Fruit fly (Drosophila melanogaster): ENCODE measurements around the gene Hmgcr.

Hmgcr gene

DNA sequence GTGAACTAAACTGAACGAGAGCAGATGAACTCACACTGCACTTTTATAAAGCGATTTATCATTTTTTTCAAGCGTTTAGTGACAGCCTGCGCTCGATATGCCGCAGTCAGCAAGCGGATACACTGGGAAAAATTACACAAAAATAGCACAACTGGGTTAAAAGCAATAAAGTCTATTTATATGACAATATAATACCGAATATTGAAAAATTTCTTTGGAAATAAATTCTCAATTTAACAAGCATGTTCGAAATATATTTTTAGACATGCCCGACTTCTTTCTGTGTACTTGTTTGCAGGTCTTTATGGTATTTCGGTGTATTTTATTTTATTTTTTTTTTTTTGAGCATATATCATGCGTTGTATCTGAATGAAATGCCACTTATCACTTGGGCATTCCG is 19.2 kb upstream of the Hmgcr start (continued):
- TF ChIP-seq CG12155 (GFP tag; optimal IDR thresholded peaks at IDR 0.05) (peak; percentile 50), CG10462 (GFP tag; optimal IDR thresholded peaks at IDR 0.05) (peak; percentile 50), Atf-2 (GFP tag; optimal IDR thresholded peaks at IDR 0.05) (peak; percentile 50), B-H1 (GFP tag; IDR thresholded peaks at IDR 0.05) (no peak; the same call in 2 of the 3 replicates), Lpt (GFP tag; optimal IDR thresholded peaks at IDR 0.05) (no peak), Max (GFP tag; optimal IDR thresholded peaks at IDR 0.05) (peak; percentile 62), run (tag; optimal IDR thresholded peaks at IDR 0.05) (peak; percentile 1), Rfx (GFP tag; IDR thresholded peaks at IDR 0.05) (peak; percentile 33; the same call in 1 of the 2 replicates), HHEX (GFP tag; optimal IDR thresholded peaks at IDR 0.05) (peak; percentile 43), NFAT (GFP tag; IDR thresholded peaks at IDR 0.05) (no peak), CG7839 (tag; optimal IDR thresholded peaks at IDR 0.05) (peak; percentile 63), gt (GFP tag; IDR thresholded peaks at IDR 0.05) (0 out of 2 replicates have a peak, but pooled peaks have one; percentile 21), kah (GFP tag; optimal IDR thresholded peaks at IDR 0.05) (peak; percentile 38), chif (GFP tag; optimal IDR thresholded peaks at IDR 0.05) (peak; percentile 75 to 80), NC2β (GFP tag; optimal IDR thresholded peaks at IDR 0.05) (peak; percentile 56), pros (GFP tag; optimal IDR thresholded peaks at IDR 0.05) (no peak), CG11504 (tag; optimal IDR thresholded peaks at IDR 0.05) (peak; percentile 65), dmrt11E (tag; optimal IDR thresholded peaks at IDR 0.05) (peak; percentile 80), toy (GFP tag; IDR thresholded peaks at IDR 0.05) (no peak), klu (GFP tag; IDR thresholded peaks at IDR 0.05) (peak; percentile 37; the same call in 1 of the 2 replicates), CG3163 (GFP tag; optimal IDR thresholded peaks at IDR 0.05) (no peak), lmd (GFP tag; IDR thresholded peaks at IDR 0.05) (0 out of 2 replicates have a peak, but pooled peaks have one; percentile 13), Hmr (GFP tag; optimal IDR thresholded peaks at IDR 0.05) (peak; percentile 1), Poxn (GFP tag; IDR thresholded peaks at IDR 0.05) (no peak), sr (GFP tag; IDR thresholded peaks at IDR 0.05) (no peak), chm (GFP tag; IDR thresholded peaks at IDR 0.05) (peak; percentile 58; the same call in 1 of the 2 replicates), CG17568 (GFP tag; optimal IDR thresholded peaks at IDR 0.05) (peak; percentile 42), CG11093 (GFP tag; IDR thresholded peaks at IDR 0.05) (no peak), Adf1 (GFP tag; IDR thresholded peaks at IDR 0.05) (no peak), tx (GFP tag; optimal IDR thresholded peaks at IDR 0.05) (no peak), CG14441 (GFP tag; IDR thresholded peaks at IDR 0.05) (peak; percentile 72), gfzf (GFP tag; optimal IDR thresholded peaks at IDR 0.05) (no peak), CG6765 (GFP tag; optimal IDR thresholded peaks at IDR 0.05) (no peak), vnd (GFP tag; IDR thresholded peaks at IDR 0.05; ENCODE audit: partially characterized antibody) (no peak), maf-S (GFP tag; optimal IDR thresholded peaks at IDR 0.05) (peak; percentile 45), CG9876 (GFP tag; optimal IDR thresholded peaks at IDR 0.05) (no peak), CG8944 (GFP tag; optimal IDR thresholded peaks at IDR 0.05) (peak; percentile 47), otp (GFP tag; IDR thresholded peaks at IDR 0.05) (peak; percentile 70; the same call in 2 of the 3 replicates), CG10543 (GFP tag; optimal IDR thresholded peaks at IDR 0.05) (no peak), CG10654 (GFP tag; optimal IDR thresholded peaks at IDR 0.05) (peak; percentile 56), CG15073 (GFP tag; optimal IDR thresholded peaks at IDR 0.05) (no peak), tll (GFP tag; optimal IDR thresholded peaks at IDR 0.05) (no peak), gcm2 (GFP tag; optimal IDR thresholded peaks at IDR 0.05) (peak; percentile 16), D19B (GFP tag; optimal IDR thresholded peaks at IDR 0.05) (no peak), Taf1 (GFP tag; IDR thresholded peaks at IDR 0.05) (no peak), inv (GFP tag; IDR thresholded peaks at IDR 0.05; ENCODE audit: partially characterized antibody) (no peak), lilli (GFP tag; optimal IDR thresholded peaks at IDR 0.05) (peak; percentile 49), CG9437 (GFP tag; optimal IDR thresholded peaks at IDR 0.05) (peak; percentile 22), CG2875 (GFP tag; optimal IDR thresholded peaks at IDR 0.05) (peak; percentile 55), CG17328 (GFP tag; IDR thresholded peaks at IDR 0.05) (peak; percentile 70), Sry-δ (GFP tag; optimal IDR thresholded peaks at IDR 0.05) (peak; percentile 21)
